Worm (Caenorhabditis elegans): ENCODE results near the gene T12D8.10.

- TF ChIP-seq lsy-2 (tag; optimal IDR thresholded peaks at IDR 0.05) (no peak), cnd-1 (tag; optimal IDR thresholded peaks at IDR 0.05) (no peak), ztf-11 (tag; optimal IDR thresholded peaks at IDR 0.05) (no peak), elt-1 (tag; optimal IDR thresholded peaks at IDR 0.05; ENCODE audit: borderline replicate concordance, insufficient read depth) (no peak), elt-3 (tag; optimal IDR thresholded peaks at IDR 0.05) (no peak), ham-2 (GFP tag; optimal IDR thresholded peaks at IDR 0.05) (no peak), nhr-76 (tag; optimal IDR thresholded peaks at IDR 0.05) (no peak), hlh-1 (tag; optimal IDR thresholded peaks at IDR 0.05) (no peak), sptf-1 (tag; optimal IDR thresholded peaks at IDR 0.05) (no peak), nhr-12 (tag; optimal IDR thresholded peaks at IDR 0.05) (no peak), unc-39 (tag; optimal IDR thresholded peaks at IDR 0.05) (no peak), M03D4.4 (tag; optimal IDR thresholded peaks at IDR 0.05) (no peak), unc-62 (GFP tag; optimal IDR thresholded peaks at IDR 0.05) (no peak)
Observed at ce11 chrIII:13640003-13640499, 2.1 kb downstream of the T12D8.10 start.

All from whole organism, mixed stage, embryonic.